Fruit fly (Drosophila melanogaster) whole organism, embryonic: ENCODE measurements around the gene Ufsp2.
A peak's percentile ranks its signal among the peaks of the same experiment; 100 is the strongest.

ENCODE experiments used
- Antp ChIP-seq: fragments of 200-800 bp; sonication (Bioruptor generic); optimal IDR thresholded peaks from 3 replicates; lab custom pipeline; 2016; ENCODE audit warnings: missing biosample characterization, missing genetic modification characterization
- Bdp1 ChIP-seq: fragments of 200-800 bp; sonication (Bioruptor generic); optimal IDR thresholded peaks from 3 replicates; lab custom pipeline; 2016; ENCODE audit warnings: missing biosample characterization, missing genetic modification characterization
- BtbVII ChIP-seq: fragments of 200-800 bp; sonication (Bioruptor generic); optimal IDR thresholded peaks from 3 replicates; lab custom pipeline; 2017; ENCODE audit warnings: missing biosample characterization, mild to moderate bottlenecking, missing genetic modification characterization
- Bteb2 ChIP-seq: fragments of 200-800 bp; sonication (Bioruptor generic); optimal IDR thresholded peaks from 2 replicates; lab custom pipeline; 2016; ENCODE audit warnings: missing biosample characterization, missing genetic modification characterization
- C15 ChIP-seq: fragments of 200-800 bp; sonication (Bioruptor generic); IDR thresholded peaks from 3 replicates; pipeline ENCODE4 v1.3.6; 2022; ENCODE audit warnings: missing biosample characterization, missing genetic modification characterization
- CG12769 ChIP-seq: fragments of 200-800 bp; sonication (Bioruptor generic); optimal IDR thresholded peaks from 2 replicates; lab custom pipeline; 2019; ENCODE audit warnings: missing biosample characterization, mild to moderate bottlenecking, missing genetic modification characterization, moderate library complexity
- CG14050 ChIP-seq: fragments of 200-800 bp; sonication (Bioruptor generic); IDR thresholded peaks from 3 replicates; pipeline ENCODE4 v1.3.6; 2022; ENCODE audit warnings: missing biosample characterization, missing genetic modification characterization
- CG1602 ChIP-seq: fragments of 200-800 bp; sonication (Bioruptor generic); optimal IDR thresholded peaks from 3 replicates; lab custom pipeline; 2016; ENCODE audit warnings: missing biosample characterization, missing genetic modification characterization
- CG16815 ChIP-seq: fragments of 200-800 bp; sonication (Bioruptor generic); optimal IDR thresholded peaks from 3 replicates; lab custom pipeline; 2017; ENCODE audit warnings: missing biosample characterization, mild to moderate bottlenecking, missing genetic modification characterization
- CG17385 ChIP-seq: fragments of 200-800 bp; sonication (Bioruptor generic); optimal IDR thresholded peaks from 3 replicates; lab custom pipeline; 2018; ENCODE audit warnings: missing biosample characterization, mild to moderate bottlenecking, missing genetic modification characterization
- CG18262 ChIP-seq: fragments of 200-800 bp; optimal IDR thresholded peaks from 3 replicates; lab custom pipeline; 2019; ENCODE audit warnings: missing biosample characterization, mild to moderate bottlenecking, missing genetic modification characterization, moderate library complexity
- CG18476 ChIP-seq: fragments of 200-800 bp; sonication (Bioruptor generic); optimal IDR thresholded peaks from 2 replicates; lab custom pipeline; 2016; ENCODE audit warnings: missing biosample characterization, mild to moderate bottlenecking, missing genetic modification characterization
- CG2120 ChIP-seq: fragments of 200-800 bp; sonication (Bioruptor generic); optimal IDR thresholded peaks from 3 replicates; lab custom pipeline; 2016; ENCODE audit warnings: missing biosample characterization, missing genetic modification characterization
- CG2875 ChIP-seq: fragments of 200-800 bp; sonication (Bioruptor generic); optimal IDR thresholded peaks from 2 replicates; lab custom pipeline; 2017; ENCODE audit warnings: missing biosample characterization, mild to moderate bottlenecking, missing genetic modification characterization, missing genetic modification reagents
- CG30403 ChIP-seq: fragments of 200-800 bp; sonication (Bioruptor generic); optimal IDR thresholded peaks from 3 replicates; lab custom pipeline; 2016; ENCODE audit warnings: missing biosample characterization, missing genetic modification characterization
- CG31224 ChIP-seq: fragments of 200-800 bp; sonication (Bioruptor generic); IDR thresholded peaks from 2 replicates; pipeline ENCODE4 v1.3.6; 2022; ENCODE audit warnings: missing biosample characterization, missing genetic modification characterization
- CG3281 ChIP-seq: fragments of 200-800 bp; sonication (Bioruptor generic); optimal IDR thresholded peaks from 3 replicates; lab custom pipeline; 2017; ENCODE audit warnings: missing biosample characterization, mild to moderate bottlenecking, missing genetic modification characterization
- CG34376 ChIP-seq: fragments of 200-800 bp; sonication (Bioruptor generic); optimal IDR thresholded peaks from 2 replicates; lab custom pipeline; 2018; ENCODE audit warnings: missing biosample characterization, mild to moderate bottlenecking, missing genetic modification characterization
- CG3995 ChIP-seq: fragments of 200-800 bp; sonication (Bioruptor generic); optimal IDR thresholded peaks from 3 replicates; lab custom pipeline; 2016; ENCODE audit warnings: missing biosample characterization, missing genetic modification characterization
- CG4730 ChIP-seq: fragments of 200-800 bp; sonication (Bioruptor generic); IDR thresholded peaks from 2 replicates; pipeline ENCODE4 v1.3.6; 2022; ENCODE audit warnings: missing biosample characterization, missing genetic modification characterization
- CG7786 ChIP-seq: fragments of 200-800 bp; sonication (Bioruptor generic); optimal IDR thresholded peaks from 2 replicates; lab custom pipeline; 2016; ENCODE audit warnings: missing biosample characterization, missing genetic modification characterization
- CG7928 ChIP-seq: fragments of 200-800 bp; sonication (Bioruptor generic); optimal IDR thresholded peaks from 2 replicates; lab custom pipeline; 2017; ENCODE audit warnings: missing biosample characterization, mild to moderate bottlenecking, missing genetic modification characterization
- CG8924 ChIP-seq: fragments of 200-800 bp; optimal IDR thresholded peaks from 3 replicates; lab custom pipeline; 2019; ENCODE audit warnings: missing biosample characterization, mild to moderate bottlenecking, missing genetic modification characterization, moderate library complexity
- Fer3 ChIP-seq: fragments of 200-800 bp; sonication (Bioruptor generic); optimal IDR thresholded peaks from 2 replicates; lab custom pipeline; 2018; ENCODE audit warnings: missing biosample characterization, mild to moderate bottlenecking, missing genetic modification characterization, moderate library complexity
- Hr3 ChIP-seq: fragments of 200-800 bp; sonication (Bioruptor generic); optimal IDR thresholded peaks from 3 replicates; lab custom pipeline; 2016; ENCODE audit warnings: missing biosample characterization, missing genetic modification characterization
- Lpt ChIP-seq: fragments of >200 bp; optimal IDR thresholded peaks from 2 replicates; lab custom pipeline; 2018; ENCODE audit warnings: missing biosample characterization, missing genetic modification characterization
- Oli ChIP-seq: fragments of 200-800 bp; sonication (Bioruptor generic); optimal IDR thresholded peaks from 2 replicates; lab custom pipeline; 2018; ENCODE audit warnings: missing biosample characterization, mild to moderate bottlenecking, missing genetic modification characterization, moderate library complexity
- Pdp1 ChIP-seq, 2 experiments: fragments of 200-800 bp; sonication (Bioruptor generic); optimal IDR thresholded peaks; 3 replicates each; lab custom pipeline; 2016; ENCODE audit warnings: missing biosample characterization in 2 of 2, missing genetic modification characterization in 2 of 2, mild to moderate bottlenecking in 1 of 2, moderate library complexity in 1 of 2
- Ravus ChIP-seq: fragments of 200-800 bp; sonication (Bioruptor generic); IDR thresholded peaks from 2 replicates; pipeline ENCODE4 v1.3.6; 2022; ENCODE audit warnings: missing biosample characterization, missing genetic modification characterization
- Rfx ChIP-seq: fragments of 200-800 bp; sonication (Bioruptor generic); IDR thresholded peaks from 2 replicates; pipeline ENCODE4 v1.3.6; 2022; ENCODE audit warnings: missing biosample characterization, missing genetic modification characterization
- Sin3A ChIP-seq: fragments of >200 bp; optimal IDR thresholded peaks from 2 replicates; lab custom pipeline; 2018
- ac ChIP-seq: fragments of 200-800 bp; sonication (Bioruptor generic); optimal IDR thresholded peaks from 3 replicates; lab custom pipeline; 2017; ENCODE audit warnings: missing biosample characterization, mild to moderate bottlenecking, missing genetic modification characterization
- dmrt99B ChIP-seq: fragments of 200-800 bp; sonication (Bioruptor generic); optimal IDR thresholded peaks from 2 replicates; lab custom pipeline; 2018; ENCODE audit warnings: missing biosample characterization, mild to moderate bottlenecking, missing genetic modification characterization, moderate library complexity
- emc ChIP-seq: fragments of 200-800 bp; sonication (Bioruptor generic); optimal IDR thresholded peaks from 2 replicates; lab custom pipeline; 2016; ENCODE audit warnings: missing biosample characterization, missing genetic modification characterization
- esg ChIP-seq: fragments of 200-800 bp; sonication (Bioruptor generic); conservative IDR thresholded peaks from 2 replicates; pipeline ENCODE4 v1.3.6; 2022; ENCODE audit warnings: missing biosample characterization, missing genetic modification characterization
- gsb-n ChIP-seq: fragments of 200-800 bp; sonication (Bioruptor generic); optimal IDR thresholded peaks from 3 replicates; lab custom pipeline; 2018; ENCODE audit warnings: missing biosample characterization, mild to moderate bottlenecking, missing genetic modification characterization
- hth ChIP-seq: fragments of >200 bp; optimal IDR thresholded peaks from 2 replicates; lab custom pipeline; 2017; ENCODE audit warnings: inconsistent platforms
- lola ChIP-seq, 3 experiments: fragments of >200 bp in 2 of 3; fragments of 200-800 bp in 1 of 3; sonication (Bioruptor generic) in 1 of 3; optimal IDR thresholded peaks; 2 replicates each; lab custom pipeline; 2017 to 2019; ENCODE audit warnings: missing biosample characterization in 3 of 3, missing genetic modification characterization in 3 of 3, mild to moderate bottlenecking in 1 of 3, moderate library complexity in 1 of 3
- odd ChIP-seq: fragments of 200-800 bp; sonication (Bioruptor generic); optimal IDR thresholded peaks from 2 replicates; lab custom pipeline; 2017; ENCODE audit warnings: missing biosample characterization, mild to moderate bottlenecking, missing genetic modification characterization
- org-1 ChIP-seq: fragments of 200-800 bp; sonication (Bioruptor generic); optimal IDR thresholded peaks from 2 replicates; lab custom pipeline; 2017; ENCODE audit warnings: missing biosample characterization, missing genetic modification characterization
- pb ChIP-seq: fragments of 200-800 bp; sonication (Bioruptor generic); optimal IDR thresholded peaks from 3 replicates; lab custom pipeline; 2016; ENCODE audit warnings: missing biosample characterization, missing genetic modification characterization
- pita ChIP-seq: fragments of 200-800 bp; sonication (Bioruptor generic); optimal IDR thresholded peaks from 2 replicates; lab custom pipeline; 2017; ENCODE audit warnings: missing biosample characterization, mild to moderate bottlenecking, missing genetic modification characterization
- psq ChIP-seq: fragments of 200-800 bp; sonication (Bioruptor generic); optimal IDR thresholded peaks from 2 replicates; lab custom pipeline; 2017; ENCODE audit warnings: missing biosample characterization, missing genetic modification characterization
- ranshi ChIP-seq: fragments of 200-800 bp; sonication (Bioruptor generic); IDR thresholded peaks from 2 replicates; pipeline ENCODE4 v1.3.6; 2022; ENCODE audit warnings: missing biosample characterization, missing genetic modification characterization
- salm ChIP-seq: fragments of 200-800 bp; sonication (Bioruptor generic); optimal IDR thresholded peaks from 2 replicates; lab custom pipeline; 2018; ENCODE audit warnings: missing biosample characterization, mild to moderate bottlenecking, missing genetic modification characterization
- sc ChIP-seq, 3 experiments: fragments of >200 bp in 2 of 3; fragments of 200-800 bp in 1 of 3; sonication (Bioruptor generic) in 1 of 3; optimal IDR thresholded peaks; 2 replicates in 2 of 3; 3 replicates in 1 of 3; lab custom pipeline; 2017; ENCODE audit warnings: mild to moderate bottlenecking in 1 of 3, missing biosample characterization in 1 of 3, missing genetic modification characterization in 1 of 3, missing genetic modification reagents in 1 of 3
- tap ChIP-seq: fragments of 200-800 bp; optimal IDR thresholded peaks from 3 replicates; lab custom pipeline; 2019; ENCODE audit warnings: missing biosample characterization, mild to moderate bottlenecking, missing genetic modification characterization, moderate library complexity
- tgo ChIP-seq: fragments of 200-800 bp; sonication (Bioruptor generic); IDR thresholded peaks from 3 replicates; pipeline ENCODE4 v1.3.6; 2022; ENCODE audit warnings: missing biosample characterization, missing genetic modification characterization
- tll ChIP-seq, 2 experiments: fragments of 200-800 bp in 1 of 2; fragments of >200 bp in 1 of 2; sonication (Bioruptor generic) in 1 of 2; optimal IDR thresholded peaks; 2 replicates each; lab custom pipeline; 2017 to 2019; ENCODE audit warnings: missing biosample characterization in 2 of 2, missing genetic modification characterization in 2 of 2, mild to moderate bottlenecking in 1 of 2, moderate library complexity in 1 of 2
- toy ChIP-seq: fragments of 200-800 bp; sonication (Bioruptor generic); IDR thresholded peaks from 2 replicates; pipeline ENCODE4 v1.3.6; 2022; ENCODE audit warnings: missing biosample characterization, missing genetic modification characterization

Ufsp2 gene

dm6 chr3L:15537916-15538581 is 38.3 kb upstream of the Ufsp2 start (continued):
- no peak for TF ChIP-seq Lpt
- peak; percentile 66 for TF ChIP-seq org-1 (GFP tag; lab: Kevin White, UChicago)
- peak; percentile 78 for TF ChIP-seq Oli
- peak; percentile 74 for TF ChIP-seq CG2120
- no peak for TF ChIP-seq C15 (GFP tag; lab: Robert Waterston, UW)
- TF ChIP-seq CG7928 (GFP tag; lab: Kevin White, UChicago): no peak
- TF ChIP-seq Antp (GFP tag; lab: Kevin White, UChicago): no peak
- no peak for TF ChIP-seq Sin3A (lab: Kevin White, UChicago)
- TF ChIP-seq gsb-n: peak; percentile 64
- TF ChIP-seq CG18262: peak; percentile 84
- TF ChIP-seq CG16815 (GFP tag; lab: Kevin White, UChicago): peak; percentile 52
- no peak for TF ChIP-seq psq (GFP tag; lab: Kevin White, UChicago)
- no peak for TF ChIP-seq pb (GFP tag; lab: Kevin White, UChicago)
- no peak for TF ChIP-seq CG14050 (GFP tag; lab: Robert Waterston, UW)
- peak in 1 of 3 experiments; percentile 76 for TF ChIP-seq lola (GFP tag; optimal IDR thresholded peaks at IDR 0.05; lab: Kevin White, UChicago)
- TF ChIP-seq CG3995 (GFP tag; lab: Kevin White, UChicago): no peak
- peak; percentile 33 for TF ChIP-seq tap (tag; lab: Kevin White, UChicago)
- TF ChIP-seq salm (tag; lab: Kevin White, UChicago): no peak
- no peak for TF ChIP-seq Ravus (GFP tag; lab: Robert Waterston, UW)
- peak; percentile 46 for TF ChIP-seq esg (GFP tag; lab: Robert Waterston, UW)
- TF ChIP-seq hth (lab: Kevin White, UChicago): no peak
- peak; percentile 12; the same call in 1 of the 2 replicates for TF ChIP-seq ranshi (GFP tag; lab: Robert Waterston, UW)
- peak in 1 of 2 experiments; percentile 32 for TF ChIP-seq Pdp1 (GFP tag; optimal IDR thresholded peaks at IDR 0.05; lab: Kevin White, UChicago)
- peak; percentile 63 for TF ChIP-seq CG17385
- TF ChIP-seq Bdp1 (GFP tag; lab: Kevin White, UChicago): peak; percentile 24
- no peak for TF ChIP-seq CG31224 (GFP tag; lab: Robert Waterston, UW)
- peak; percentile 82 for TF ChIP-seq dmrt99B (tag; lab: Kevin White, UChicago)
- TF ChIP-seq CG2875: peak; percentile 50
- TF ChIP-seq CG12769 (tag; lab: Kevin White, UChicago): no peak
- TF ChIP-seq tll (GFP tag; optimal IDR thresholded peaks at IDR 0.05; lab: Kevin White, UChicago): peak in 1 of 2 experiments; percentile 77
- no peak for TF ChIP-seq emc (GFP tag; lab: Kevin White, UChicago)
- peak; percentile 66 for TF ChIP-seq Hr3 (GFP tag; lab: Kevin White, UChicago)
- TF ChIP-seq CG18476: peak; percentile 56
- no peak for TF ChIP-seq CG7786
- no peak for TF ChIP-seq CG4730 (GFP tag; lab: Robert Waterston, UW)
- peak; percentile 7 for TF ChIP-seq BtbVII
- TF ChIP-seq sc (optimal IDR thresholded peaks at IDR 0.05; lab: Kevin White, UChicago): no peak
- peak; percentile 69 for TF ChIP-seq sc (GFP tag; optimal IDR thresholded peaks at IDR 0.05; lab: Kevin White, UChicago)
- TF ChIP-seq odd: peak; percentile 65
- TF ChIP-seq CG1602 (GFP tag; lab: Kevin White, UChicago): peak; percentile 73
- TF ChIP-seq Rfx (GFP tag; lab: Robert Waterston, UW): peak; percentile 59
- no peak for TF ChIP-seq ac (GFP tag; lab: Kevin White, UChicago)
- TF ChIP-seq Bteb2: peak; percentile 46
- TF ChIP-seq CG30403 (GFP tag; lab: Kevin White, UChicago): peak; percentile 81
- TF ChIP-seq toy: 0 out of 2 replicates have a peak, but pooled peaks have one; percentile 16
- TF ChIP-seq pita (GFP tag; lab: Kevin White, UChicago): no peak
- TF ChIP-seq Fer3 (tag; lab: Kevin White, UChicago): peak; percentile 54
- TF ChIP-seq CG34376 (GFP tag; lab: Kevin White, UChicago): no peak
- peak; percentile 70 for TF ChIP-seq CG3281
- TF ChIP-seq tgo (GFP tag; lab: Robert Waterston, UW): peak; percentile 61
- peak; percentile 77 for TF ChIP-seq CG8924 (tag; lab: Kevin White, UChicago)
